Worm (Caenorhabditis elegans) whole organism, L2 larva: ENCODE measurements around the gene Y32F6B.1.

Experiments used
- C34F6.9 ChIP-seq: fragments of 150-350 bp; optimal IDR thresholded peaks from 2 replicates; lab custom pipeline; 2014; ENCODE audit warnings: missing biosample characterization, missing genetic modification characterization
- R02D3.7 ChIP-seq: fragments of 150-350 bp; optimal IDR thresholded peaks from 2 replicates; lab custom pipeline; 2014; ENCODE audit warnings: missing biosample characterization, missing genetic modification characterization
- ama-1 ChIP-seq: fragments of 150-350 bp; optimal IDR thresholded peaks from 2 replicates; lab custom pipeline; 2018; ENCODE audit warnings: inconsistent platforms
- blmp-1 ChIP-seq: sonication (generic microtip); optimal IDR thresholded peaks from 2 replicates; lab custom pipeline; 2017; ENCODE audit warnings: missing genetic modification characterization, mild to moderate bottlenecking, missing compliant biosample characterization, antibody characterized with exemption, moderate library complexity; ENCODE audit not compliant: insufficient read depth
- ceh-82 ChIP-seq: fragments of 150-350 bp; optimal IDR thresholded peaks from 2 replicates; lab custom pipeline; 2014; ENCODE audit warnings: missing biosample characterization, missing genetic modification characterization
- crh-2 ChIP-seq: sonication (generic microtip); optimal IDR thresholded peaks from 2 replicates; lab custom pipeline; 2017; ENCODE audit warnings: missing biosample characterization, missing genetic modification characterization
- egl-27 ChIP-seq: sonication (generic microtip); optimal IDR thresholded peaks from 3 replicates; lab custom pipeline; 2017; ENCODE audit warnings: missing biosample characterization, missing genetic modification reagents, missing genetic modification characterization
- elt-1 ChIP-seq: fragments of 150-350 bp; optimal IDR thresholded peaks from 2 replicates; lab custom pipeline; 2014; ENCODE audit warnings: missing biosample characterization, missing genetic modification characterization
- elt-3 ChIP-seq: sonication (generic microtip); optimal IDR thresholded peaks from 2 replicates; lab custom pipeline; 2017; ENCODE audit warnings: missing biosample characterization, missing genetic modification characterization
- fos-1 ChIP-seq: fragments of 150-350 bp; optimal IDR thresholded peaks from 2 replicates; lab custom pipeline; 2014; ENCODE audit warnings: missing biosample characterization, missing genetic modification characterization
- gmeb-1 ChIP-seq: fragments of 150-350 bp; optimal IDR thresholded peaks from 2 replicates; lab custom pipeline; 2014; ENCODE audit warnings: missing biosample characterization, missing genetic modification characterization
- lin-11 ChIP-seq: fragments of 150-350 bp; sonication (generic microtip); optimal IDR thresholded peaks from 2 replicates; lab custom pipeline; 2014; ENCODE audit warnings: missing biosample characterization, missing genetic modification characterization, inconsistent platforms, mixed read lengths
- lin-13 ChIP-seq: fragments of 150-350 bp; optimal IDR thresholded peaks from 2 replicates; lab custom pipeline; 2014; ENCODE audit warnings: missing biosample characterization, missing genetic modification reagents, missing genetic modification characterization
- lin-39 ChIP-seq: fragments of 150-350 bp; optimal IDR thresholded peaks from 2 replicates; lab custom pipeline; 2014; ENCODE audit warnings: missing biosample characterization, missing genetic modification reagents, missing genetic modification characterization
- lsy-2 ChIP-seq, 2 experiments: fragments of 150-350 bp in 1 of 2; sonication (generic microtip) in 1 of 2; optimal IDR thresholded peaks; 2 replicates each; lab custom pipeline; 2014 to 2017; ENCODE audit warnings: missing biosample characterization in 2 of 2, missing genetic modification characterization in 2 of 2
- mdl-1 ChIP-seq, 2 experiments: fragments of 150-350 bp in 1 of 2; sonication (generic microtip) in 1 of 2; optimal IDR thresholded peaks; 2 replicates each; lab custom pipeline; 2017; ENCODE audit warnings: missing biosample characterization in 2 of 2, missing genetic modification characterization in 2 of 2
- nhr-10 ChIP-seq: sonication (generic microtip); optimal IDR thresholded peaks from 2 replicates; lab custom pipeline; 2017; ENCODE audit warnings: missing biosample characterization, missing genetic modification characterization
- nhr-12 ChIP-seq: fragments of 150-350 bp; optimal IDR thresholded peaks from 2 replicates; lab custom pipeline; 2014; ENCODE audit warnings: missing biosample characterization, missing genetic modification characterization
- nhr-129 ChIP-seq: fragments of 150-350 bp; optimal IDR thresholded peaks from 2 replicates; lab custom pipeline; 2014; ENCODE audit warnings: missing biosample characterization, missing genetic modification characterization
- nhr-21 ChIP-seq: fragments of 150-350 bp; optimal IDR thresholded peaks from 2 replicates; lab custom pipeline; 2014; ENCODE audit warnings: missing biosample characterization, missing genetic modification characterization
- nhr-25 ChIP-seq: fragments of 150-350 bp; sonication (generic microtip); optimal IDR thresholded peaks from 3 replicates; lab custom pipeline; 2014; ENCODE audit warnings: missing biosample characterization, missing genetic modification characterization
- nhr-6 ChIP-seq: fragments of 150-350 bp; optimal IDR thresholded peaks from 2 replicates; lab custom pipeline; 2014; ENCODE audit warnings: missing biosample characterization, missing genetic modification characterization
- peb-1 ChIP-seq: fragments of 150-350 bp; optimal IDR thresholded peaks from 2 replicates; lab custom pipeline; 2014; ENCODE audit warnings: missing biosample characterization, missing genetic modification characterization
- sem-4 ChIP-seq: fragments of 150-350 bp; optimal IDR thresholded peaks from 2 replicates; lab custom pipeline; 2014; ENCODE audit warnings: missing biosample characterization, missing genetic modification reagents, missing genetic modification characterization
- sma-3 ChIP-seq: sonication (generic microtip); optimal IDR thresholded peaks from 2 replicates; lab custom pipeline; 2016; ENCODE audit warnings: missing genetic modification reagents, missing genetic modification characterization, missing compliant biosample characterization
- sma-9 ChIP-seq, 2 experiments: fragments of 150-350 bp in 1 of 2; sonication (generic microtip) in 1 of 2; optimal IDR thresholded peaks; 2 replicates each; lab custom pipeline; 2014 to 2016; ENCODE audit warnings: missing genetic modification characterization in 2 of 2, mild to moderate bottlenecking in 1 of 2, missing biosample characterization in 1 of 2, missing compliant biosample characterization in 1 of 2, missing genetic modification reagents in 1 of 2, moderate library complexity in 1 of 2
- snpc-4 ChIP-seq: fragments of 150-350 bp; optimal IDR thresholded peaks from 2 replicates; lab custom pipeline; 2014; ENCODE audit warnings: missing biosample characterization, missing genetic modification characterization
- unc-39 ChIP-seq: fragments of 150-350 bp; optimal IDR thresholded peaks from 2 replicates; lab custom pipeline; 2014; ENCODE audit warnings: missing biosample characterization, missing genetic modification characterization
- unc-55 ChIP-seq: fragments of 150-350 bp; sonication (generic microtip); optimal IDR thresholded peaks from 3 replicates; lab custom pipeline; 2014; ENCODE audit warnings: missing biosample characterization, missing genetic modification reagents, missing genetic modification characterization
- unc-62 ChIP-seq: fragments of 150-350 bp; optimal IDR thresholded peaks from 2 replicates; lab custom pipeline; 2014; ENCODE audit warnings: missing biosample characterization, missing genetic modification reagents, missing genetic modification characterization
- zag-1 ChIP-seq: fragments of 150-350 bp; optimal IDR thresholded peaks from 2 replicates; lab custom pipeline; 2014; ENCODE audit warnings: missing biosample characterization, missing genetic modification characterization
- ztf-1 ChIP-seq: fragments of 200-800 bp; sonication (Bioruptor generic); conservative IDR thresholded peaks from 2 replicates; pipeline ENCODE4 v1.3.6; 2022; ENCODE audit warnings: missing genetic modification characterization, missing compliant biosample characterization
- ztf-11 ChIP-seq: sonication (generic microtip); optimal IDR thresholded peaks from 2 replicates; lab custom pipeline; 2017; ENCODE audit warnings: missing biosample characterization, missing genetic modification characterization

Gene Y32F6B.1

ce11 chrV:10462066-10462465, 22.5 kb downstream of the Y32F6B.1 start, which contains the start of gene chw-1:
Gene chw-1, plus strand, starts transcription at chrV:10462282.
- peak; percentile 9 for TF ChIP-seq nhr-25
- TF ChIP-seq lin-13 (GFP tag; lab: Kevin White, UChicago): no peak

- TF ChIP-seq snpc-4 (tag; lab: Kevin White, UChicago) (no peak), sma-3 (peak; percentile 10), gmeb-1 (tag; lab: Kevin White, UChicago) (no peak), nhr-12 (tag; lab: Kevin White, UChicago) (no peak), unc-39 (tag; lab: Kevin White, UChicago) (no peak), lin-39 (tag; lab: Kevin White, UChicago) (no peak), crh-2 (tag; lab: Kevin White, UChicago) (no peak), ama-1 (lab: Kevin White, UChicago) (no peak), lin-13 (GFP tag; lab: Kevin White, UChicago) (no peak), nhr-10 (no peak), nhr-21 (tag; lab: Kevin White, UChicago) (peak; percentile 25), unc-55 (GFP tag; lab: Kevin White, UChicago) (no peak), zag-1 (tag; lab: Kevin White, UChicago) (no peak), sem-4 (no peak), nhr-25 (no peak), sma-9 (GFP tag; optimal IDR thresholded peaks at IDR 0.05; lab: Kevin White, UChicago) (peak; percentile 17), sma-9 (tag; optimal IDR thresholded peaks at IDR 0.05; lab: Kevin White, UChicago) (no peak), ztf-11 (tag; lab: Kevin White, UChicago) (no peak), fos-1 (tag; lab: Kevin White, UChicago) (peak; percentile 2), nhr-6 (no peak), lin-11 (tag; lab: Kevin White, UChicago) (no peak), elt-3 (tag; lab: Kevin White, UChicago) (no peak)
These were observed 23.9 kb downstream of the Y32F6B.1 start for ce11 chrV:10460685-10461084.

- no peak for TF ChIP-seq egl-27
- TF ChIP-seq unc-62 (GFP tag; lab: Kevin White, UChicago): no peak
- TF ChIP-seq gmeb-1 (tag; lab: Kevin White, UChicago): no peak
- no peak for TF ChIP-seq blmp-1 (tag; lab: Kevin White, UChicago)
- no peak for TF ChIP-seq R02D3.7
- TF ChIP-seq elt-1 (tag; lab: Kevin White, UChicago): no peak
- TF ChIP-seq ceh-82 (tag; lab: Kevin White, UChicago): no peak
- TF ChIP-seq unc-39 (tag; lab: Kevin White, UChicago): no peak
- no peak for TF ChIP-seq nhr-10
These were observed 27.3 kb downstream of the Y32F6B.1 start, which contains the start of gene F22E12.1 for ce11 chrV:10457247-10457646. Gene F22E12.1, minus strand, starts transcription at chrV:10457347.

ce11 chrV:10453466-10453865, 31.1 kb downstream of the Y32F6B.1 start, which contains the start of gene Y32F6A.5:
Gene Y32F6A.5, minus strand, starts transcription at chrV:10453605.
- peak; percentile 11 for TF ChIP-seq sma-9 (GFP tag; optimal IDR thresholded peaks at IDR 0.05; lab: Kevin White, UChicago)
- no peak for TF ChIP-seq sma-9 (tag; optimal IDR thresholded peaks at IDR 0.05; lab: Kevin White, UChicago)
- TF ChIP-seq C34F6.9 (tag; lab: Kevin White, UChicago): peak; percentile 26
- TF ChIP-seq mdl-1 (tag; optimal IDR thresholded peaks at IDR 0.05; lab: Kevin White, UChicago): no peak

ce11 chrV:10441135-10442024, 43.2 kb downstream of the Y32F6B.1 start, which contains the start of gene pap-1:
Gene pap-1, plus strand, starts transcription at chrV:10441974.
- TF ChIP-seq mdl-1 (tag; optimal IDR thresholded peaks at IDR 0.05; lab: Kevin White, UChicago) (peak in 1 of 2 experiments; percentile 27), sma-9 (GFP tag; optimal IDR thresholded peaks at IDR 0.05; lab: Kevin White, UChicago) (peak; percentile 16), sma-9 (tag; optimal IDR thresholded peaks at IDR 0.05; lab: Kevin White, UChicago) (no peak), ztf-11 (tag; lab: Kevin White, UChicago) (no peak), ceh-82 (tag; lab: Kevin White, UChicago) (no peak), lsy-2 (tag; optimal IDR thresholded peaks at IDR 0.05; lab: Kevin White, UChicago) (peak in 1 of 2 experiments; percentile 39), fos-1 (tag; lab: Kevin White, UChicago) (peak; percentile 3), peb-1 (tag; lab: Kevin White, UChicago) (no peak), C34F6.9 (tag; lab: Kevin White, UChicago) (peak; percentile 50), nhr-129 (tag; lab: Kevin White, UChicago) (peak; percentile 62), unc-39 (tag; lab: Kevin White, UChicago) (no peak), nhr-6 (no peak), nhr-10 (no peak), elt-3 (tag; lab: Kevin White, UChicago) (no peak), ztf-1 (GFP tag; lab: Robert Waterston, UW) (no peak)
